Worm (Caenorhabditis elegans) whole organism, young adult: ENCODE results near the gene W01C8.1.
A peak's percentile ranks its signal among the peaks of the same experiment; 100 is the strongest.

Source experiments
- B0261.1 ChIP-seq: sonication (generic microtip); optimal IDR thresholded peaks from 2 replicates; lab custom pipeline; 2016; ENCODE audit warnings: mild to moderate bottlenecking, missing genetic modification characterization, moderate library complexity, missing compliant biosample characterization
- B0336.3 ChIP-seq: fragments of 200-800 bp; sonication (Bioruptor generic); IDR thresholded peaks from 2 replicates; pipeline ENCODE4 v1.3.6; 2022; ENCODE audit warnings: missing genetic modification characterization, missing compliant biosample characterization
- F22D6.2 ChIP-seq: sonication (generic microtip); optimal IDR thresholded peaks from 2 replicates; lab custom pipeline; 2016; ENCODE audit warnings: mild to moderate bottlenecking, missing genetic modification characterization, missing compliant biosample characterization
- F23B12.7 ChIP-seq: sonication (generic microtip); optimal IDR thresholded peaks from 2 replicates; lab custom pipeline; 2017; ENCODE audit warnings: missing genetic modification characterization, mild to moderate bottlenecking, missing compliant biosample characterization, antibody characterized with exemption, moderate library complexity; ENCODE audit not compliant: insufficient read depth
- F33H1.4 ChIP-seq: fragments of 200-800 bp; sonication (Bioruptor generic); IDR thresholded peaks from 2 replicates; pipeline ENCODE4 v1.3.6; 2022; ENCODE audit warnings: missing genetic modification reagents, missing genetic modification characterization, missing compliant biosample characterization
- F39B2.1 ChIP-seq: fragments of 200-800 bp; sonication (Bioruptor generic); IDR thresholded peaks from 2 replicates; pipeline ENCODE4 v1.3.6; 2022; ENCODE audit warnings: missing genetic modification reagents, missing genetic modification characterization, missing compliant biosample characterization
- F49E8.2 ChIP-seq: sonication (generic microtip); optimal IDR thresholded peaks from 3 replicates; lab custom pipeline; 2017; ENCODE audit warnings: missing genetic modification characterization, mild to moderate bottlenecking, missing compliant biosample characterization, antibody characterized with exemption, moderate library complexity; ENCODE audit not compliant: insufficient read depth
- F55B11.4 ChIP-seq: sonication (generic microtip); optimal IDR thresholded peaks from 2 replicates; lab custom pipeline; 2016; ENCODE audit warnings: missing compliant biosample characterization, missing genetic modification characterization, borderline replicate concordance; ENCODE audit not compliant: insufficient read depth
- K11D2.4 ChIP-seq: fragments of 200-800 bp; sonication (Bioruptor generic); IDR thresholded peaks from 2 replicates; pipeline ENCODE4 v1.3.6; 2022; ENCODE audit warnings: missing genetic modification reagents, missing genetic modification characterization, missing compliant biosample characterization
- T26A5.8 ChIP-seq: sonication (generic microtip); optimal IDR thresholded peaks from 2 replicates; lab custom pipeline; 2016; ENCODE audit warnings: missing genetic modification characterization, missing compliant biosample characterization
- Y53G8AR.9 ChIP-seq: fragments of 200-800 bp; sonication (Bioruptor generic); conservative IDR thresholded peaks from 2 replicates; pipeline ENCODE4 v1.3.6; 2022; ENCODE audit warnings: missing genetic modification reagents, missing genetic modification characterization, missing compliant biosample characterization
- Y95B8A.8 ChIP-seq: fragments of 200-800 bp; sonication (Bioruptor generic); IDR thresholded peaks from 2 replicates; pipeline ENCODE4 v1.3.6; 2022; ENCODE audit warnings: missing genetic modification reagents, missing genetic modification characterization, missing compliant biosample characterization
- akir-1 ChIP-seq: fragments of 200-800 bp; sonication (Bioruptor generic); optimal IDR thresholded peaks from 2 replicates; lab custom pipeline; 2018; ENCODE audit warnings: mild to moderate bottlenecking, missing genetic modification characterization, moderate library complexity, missing compliant biosample characterization
- ama-1 ChIP-seq, 3 experiments: fragments of 150-350 bp in 1 of 3; sonication (generic microtip) in 2 of 3; optimal IDR thresholded peaks; 2 replicates each; lab custom pipeline; 2014 to 2018; ENCODE audit warnings: missing biosample characterization in 2 of 3, missing genetic modification characterization in 2 of 3, missing genetic modification reagents in 2 of 3
- aptf-3 ChIP-seq: fragments of 200-800 bp; sonication (Bioruptor generic); IDR thresholded peaks from 2 replicates; pipeline ENCODE4 v1.3.6; 2022; ENCODE audit warnings: missing genetic modification characterization, missing compliant biosample characterization
- atf-7 ChIP-seq: sonication (generic microtip); optimal IDR thresholded peaks from 2 replicates; lab custom pipeline; 2017; ENCODE audit warnings: mild to moderate bottlenecking, missing genetic modification characterization, missing compliant biosample characterization
- attf-5 ChIP-seq: fragments of 200-800 bp; sonication (Bioruptor generic); optimal IDR thresholded peaks from 2 replicates; lab custom pipeline; 2018; ENCODE audit warnings: mild to moderate bottlenecking, missing genetic modification characterization, missing compliant biosample characterization
- ccch-3 ChIP-seq: fragments of 200-800 bp; sonication (Bioruptor generic); optimal IDR thresholded peaks from 2 replicates; lab custom pipeline; 2018; ENCODE audit warnings: mild to moderate bottlenecking, missing genetic modification characterization, missing compliant biosample characterization
- cebp-1 ChIP-seq, 2 experiments: fragments of 200-800 bp in 1 of 2; sonication (Bioruptor generic) in 1 of 2; sonication (generic microtip) in 1 of 2; IDR thresholded peaks in 1 of 2; optimal IDR thresholded peaks in 1 of 2; 2 replicates each; pipeline versions ENCODE4 v1.3.6 to Lab custom; 2017 to 2022; ENCODE audit warnings: missing compliant biosample characterization in 2 of 2, missing genetic modification characterization in 2 of 2, mild to moderate bottlenecking in 1 of 2, missing genetic modification reagents in 1 of 2, moderate library complexity in 1 of 2
- ceh-100 ChIP-seq: fragments of 200-800 bp; sonication (Bioruptor generic); IDR thresholded peaks from 2 replicates; pipeline ENCODE4 v1.3.6; 2022; ENCODE audit warnings: missing genetic modification reagents, missing genetic modification characterization, missing compliant biosample characterization
- ceh-40 ChIP-seq: fragments of 200-800 bp; sonication (Bioruptor generic); IDR thresholded peaks from 2 replicates; pipeline ENCODE4 v1.3.6; 2022; ENCODE audit warnings: missing genetic modification characterization, missing compliant biosample characterization
- chd-7 ChIP-seq: sonication (generic microtip); optimal IDR thresholded peaks from 2 replicates; lab custom pipeline; 2016; ENCODE audit warnings: mild to moderate bottlenecking, missing genetic modification characterization, moderate library complexity, missing compliant biosample characterization
- efl-1 ChIP-seq: fragments of 150-350 bp; optimal IDR thresholded peaks from 2 replicates; lab custom pipeline; 2014; ENCODE audit warnings: missing biosample characterization, missing genetic modification reagents, missing genetic modification characterization
- gei-17 ChIP-seq: fragments of 200-800 bp; sonication (Bioruptor generic); optimal IDR thresholded peaks from 2 replicates; lab custom pipeline; 2018; ENCODE audit warnings: mild to moderate bottlenecking, missing genetic modification characterization, missing compliant biosample characterization
- hlh-12 ChIP-seq: sonication (generic microtip); optimal IDR thresholded peaks from 2 replicates; lab custom pipeline; 2016; ENCODE audit warnings: missing genetic modification characterization, missing compliant biosample characterization
- hlh-26 ChIP-seq: fragments of 200-800 bp; sonication (Bioruptor generic); conservative IDR thresholded peaks from 2 replicates; pipeline ENCODE4 v1.3.6; 2022; ENCODE audit warnings: missing genetic modification reagents, missing genetic modification characterization, missing compliant biosample characterization
- hmg-1.2 ChIP-seq: fragments of 200-800 bp; sonication (Bioruptor generic); IDR thresholded peaks from 2 replicates; pipeline ENCODE4 v1.3.6; 2022; ENCODE audit warnings: missing genetic modification reagents, missing genetic modification characterization, missing compliant biosample characterization
- let-526 ChIP-seq: fragments of 200-800 bp; sonication (Bioruptor generic); IDR thresholded peaks from 2 replicates; pipeline ENCODE4 v1.3.6; 2022; ENCODE audit warnings: missing genetic modification reagents, missing genetic modification characterization, missing compliant biosample characterization
- let-607 ChIP-seq, 2 experiments: fragments of 200-800 bp in 1 of 2; sonication (Bioruptor generic) in 1 of 2; sonication (generic microtip) in 1 of 2; optimal IDR thresholded peaks; 2 replicates each; lab custom pipeline; 2016 to 2018; ENCODE audit warnings: mild to moderate bottlenecking in 2 of 2, missing compliant biosample characterization in 2 of 2, missing genetic modification characterization in 2 of 2, moderate library complexity in 2 of 2, missing genotype in 1 of 2
- lin-40 ChIP-seq: sonication (generic microtip); optimal IDR thresholded peaks from 2 replicates; lab custom pipeline; 2016; ENCODE audit warnings: missing genetic modification characterization, mild to moderate bottlenecking, missing compliant biosample characterization, missing genotype, missing genetic modification reagents
- madf-3 ChIP-seq: fragments of 200-800 bp; sonication (Bioruptor generic); IDR thresholded peaks from 2 replicates; pipeline ENCODE4 v1.3.6; 2022; ENCODE audit warnings: missing genetic modification reagents, missing genetic modification characterization, missing compliant biosample characterization
- mes-4 ChIP-seq: sonication (generic microtip); optimal IDR thresholded peaks from 2 replicates; lab custom pipeline; 2016; ENCODE audit warnings: missing genotype, missing genetic modification characterization, missing compliant biosample characterization
- nfyb-1 ChIP-seq: fragments of 200-800 bp; sonication (Bioruptor generic); IDR thresholded peaks from 2 replicates; pipeline ENCODE4 v1.3.6; 2022; ENCODE audit warnings: missing genetic modification reagents, missing genetic modification characterization, missing compliant biosample characterization
- nhr-80 ChIP-seq: sonication (generic microtip); optimal IDR thresholded peaks from 2 replicates; lab custom pipeline; 2016; ENCODE audit warnings: missing genetic modification characterization, missing compliant biosample characterization
- pbrm-1 ChIP-seq: fragments of 200-800 bp; sonication (Bioruptor generic); IDR thresholded peaks from 2 replicates; pipeline ENCODE4 v1.3.6; 2022; ENCODE audit warnings: missing genetic modification reagents, missing genetic modification characterization, missing compliant biosample characterization
- rcor-1 ChIP-seq: fragments of 200-800 bp; sonication (Bioruptor generic); IDR thresholded peaks from 2 replicates; pipeline ENCODE4 v1.3.6; 2022; ENCODE audit warnings: missing genetic modification reagents, missing genetic modification characterization, missing compliant biosample characterization
- snpc-1.3 ChIP-seq: sonication (generic microtip); optimal IDR thresholded peaks from 2 replicates; lab custom pipeline; 2017; ENCODE audit warnings: missing genetic modification characterization, mild to moderate bottlenecking, missing compliant biosample characterization, antibody characterized with exemption, moderate library complexity, missing genotype, missing genetic modification reagents; ENCODE audit not compliant: insufficient read depth
- tbp1 ChIP-seq: fragments of 200-800 bp; sonication (Bioruptor generic); optimal IDR thresholded peaks from 2 replicates; lab custom pipeline; 2018; ENCODE audit warnings: mild to moderate bottlenecking, missing genetic modification characterization, missing compliant biosample characterization
- unc-62 ChIP-seq: fragments of 150-350 bp; optimal IDR thresholded peaks from 2 replicates; lab custom pipeline; 2014; ENCODE audit warnings: missing biosample characterization, missing genetic modification reagents, missing genetic modification characterization
- zfh-2 ChIP-seq: fragments of 200-800 bp; sonication (Bioruptor generic); conservative IDR thresholded peaks from 2 replicates; pipeline ENCODE4 v1.3.6; 2022; ENCODE audit warnings: missing genetic modification reagents, missing genetic modification characterization, missing compliant biosample characterization
- ztf-18 ChIP-seq: sonication (generic microtip); optimal IDR thresholded peaks from 2 replicates; lab custom pipeline; 2016; ENCODE audit warnings: missing genotype, mild to moderate bottlenecking, missing genetic modification characterization, missing compliant biosample characterization
- ztf-22 ChIP-seq: fragments of 200-800 bp; sonication (Bioruptor generic); optimal IDR thresholded peaks from 2 replicates; lab custom pipeline; 2018; ENCODE audit warnings: mild to moderate bottlenecking, missing genetic modification characterization, moderate library complexity, missing compliant biosample characterization
- ztf-26 ChIP-seq: sonication (generic microtip); optimal IDR thresholded peaks from 2 replicates; lab custom pipeline; 2017; ENCODE audit warnings: missing genetic modification characterization, missing compliant biosample characterization
- ztf-3 ChIP-seq: fragments of 200-800 bp; sonication (Bioruptor generic); optimal IDR thresholded peaks from 2 replicates; lab custom pipeline; 2018; ENCODE audit warnings: mild to moderate bottlenecking, missing genetic modification characterization, missing compliant biosample characterization

The W01C8.1 gene

ce11 chrX:5689077-5689476 lies 3.1 kb upstream of the W01C8.1 start:
- TF ChIP-seq gei-17, result no peak
- TF ChIP-seq F49E8.2, result no peak
- no peak for TF ChIP-seq aptf-3 (GFP tag; lab: Robert Waterston, UW)
- TF ChIP-seq F39B2.1 (GFP tag; lab: Robert Waterston, UW), result no peak
- TF ChIP-seq ceh-40 (GFP tag; lab: Robert Waterston, UW), result no peak
- TF ChIP-seq madf-3, result no peak
- no peak for TF ChIP-seq ztf-3 (GFP tag; lab: Kevin White, UChicago)
- TF ChIP-seq hlh-12, result no peak

DNA sequence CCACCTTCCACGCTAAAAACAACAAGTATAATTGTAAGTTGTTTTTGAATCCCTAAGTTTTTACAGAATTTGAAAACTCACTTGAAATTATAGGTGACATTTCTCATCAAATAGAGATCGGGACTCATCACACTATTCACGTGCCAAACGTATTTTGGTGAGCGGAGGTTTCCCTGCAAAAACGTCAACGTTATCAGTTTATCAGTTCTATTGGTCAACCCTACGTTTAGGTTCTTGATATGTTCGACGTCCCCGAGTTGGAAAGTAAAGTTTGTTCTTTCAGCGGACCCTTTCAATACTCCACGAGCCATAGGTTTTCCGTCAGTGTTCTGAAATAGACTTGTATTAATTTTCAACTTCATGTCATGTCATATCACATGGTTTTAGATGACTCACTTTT lies 3.2 kb downstream of the W01C8.1 start:
- TF ChIP-seq ccch-3 (GFP tag; lab: Kevin White, UChicago) (no peak), nhr-80 (tag; lab: Kevin White, UChicago) (peak; percentile 24), F33H1.4 (GFP tag; lab: Robert Waterston, UW) (no peak), unc-62 (GFP tag; lab: Kevin White, UChicago) (peak; percentile 54), F55B11.4 (no peak), nfyb-1 (no peak), snpc-1.3 (no peak), ztf-18 (tag; lab: Kevin White, UChicago) (no peak), let-526 (GFP tag; lab: Robert Waterston, UW) (no peak), akir-1 (GFP tag; lab: Kevin White, UChicago) (no peak), ama-1 (optimal IDR thresholded peaks at IDR 0.05; lab: Kevin White, UChicago) (no peak), ama-1 (GFP tag; optimal IDR thresholded peaks at IDR 0.05; lab: Kevin White, UChicago) (no peak), efl-1 (GFP tag; lab: Kevin White, UChicago) (no peak)

DNA sequence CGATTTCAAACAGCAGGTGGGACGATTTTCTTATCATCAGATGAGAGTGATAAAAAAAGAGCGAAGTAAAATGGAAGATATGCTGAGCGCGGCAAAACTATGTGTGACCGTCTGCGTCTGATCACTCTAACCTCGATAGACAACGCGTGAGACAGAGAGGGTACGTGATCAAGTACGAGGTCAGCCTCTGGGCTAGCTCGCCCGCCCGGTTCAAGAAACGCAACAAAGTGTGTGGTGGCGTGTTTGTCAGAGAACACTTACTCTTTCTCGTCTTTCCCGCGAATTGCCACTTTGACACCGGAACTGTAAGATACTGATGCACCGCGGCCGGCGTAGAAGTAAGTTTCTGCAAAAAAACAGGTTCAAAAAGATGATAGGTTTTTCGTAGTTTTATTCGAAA lies 4.0 kb downstream of the W01C8.1 start:
- TF ChIP-seq mes-4 (tag; lab: Kevin White, UChicago) (no peak), rcor-1 (no peak), hlh-12 (no peak), chd-7 (tag; lab: Kevin White, UChicago) (peak; percentile 18), let-526 (GFP tag; lab: Robert Waterston, UW) (0 out of 2 replicates have a peak, but pooled peaks have one; percentile 11), let-607 (tag; optimal IDR thresholded peaks at IDR 0.05; lab: Kevin White, UChicago) (peak in 1 of 2 experiments; percentile 26), ztf-18 (tag; lab: Kevin White, UChicago) (no peak), F23B12.7 (tag; lab: Kevin White, UChicago) (no peak), F55B11.4 (no peak), K11D2.4 (GFP tag; lab: Robert Waterston, UW) (peak; percentile 49), nhr-80 (tag; lab: Kevin White, UChicago) (peak; percentile 93), tbp1 (peak; percentile 23), hmg-1.2 (GFP tag; lab: Robert Waterston, UW) (peak; percentile 22; the same call in 1 of the 2 replicates), F22D6.2 (tag; lab: Kevin White, UChicago) (no peak), B0261.1 (tag; lab: Kevin White, UChicago) (no peak), zfh-2 (GFP tag; lab: Robert Waterston, UW) (peak; percentile 64), B0336.3 (GFP tag; lab: Robert Waterston, UW) (peak; percentile 63; the same call in 1 of the 2 replicates), Y95B8A.8 (GFP tag; lab: Robert Waterston, UW) (no peak), ztf-26 (no peak), Y53G8AR.9 (GFP tag; lab: Robert Waterston, UW) (no peak), T26A5.8 (tag; lab: Kevin White, UChicago) (no peak), cebp-1 (GFP tag; IDR thresholded peaks at IDR 0.05; lab: Robert Waterston, UW) (0 out of 2 replicates have a peak, but pooled peaks have one; percentile 21), cebp-1 (tag; optimal IDR thresholded peaks at IDR 0.05; lab: Kevin White, UChicago) (no peak), attf-5 (GFP tag; lab: Kevin White, UChicago) (peak; percentile 30), ceh-100 (GFP tag; lab: Robert Waterston, UW) (no peak), atf-7 (peak; percentile 43), snpc-1.3 (no peak), hlh-26 (no peak), ztf-22 (GFP tag; lab: Kevin White, UChicago) (peak; percentile 43), pbrm-1 (GFP tag; lab: Robert Waterston, UW) (0 out of 2 replicates have a peak, but pooled peaks have one; percentile 14), lin-40 (tag; lab: Kevin White, UChicago) (peak; percentile 34)
